Fruit fly (Drosophila melanogaster) whole organism, adult: ENCODE measurements around the gene Vps45.

ENCODE experiments used
- CG11617 ChIP-seq: fragments of 200-800 bp; sonication (Bioruptor generic); optimal IDR thresholded peaks from 2 replicates; lab custom pipeline; 2017; ENCODE audit warnings: mild to moderate bottlenecking, missing biosample characterization, missing genetic modification reagents, missing genetic modification characterization
- CG12768 ChIP-seq: fragments of 200-800 bp; sonication (Bioruptor generic); optimal IDR thresholded peaks from 2 replicates; lab custom pipeline; 2017; ENCODE audit warnings: missing biosample characterization, missing genetic modification characterization, mild to moderate bottlenecking, moderate library complexity, missing genetic modification reagents
- CG14711 ChIP-seq: fragments of 200-800 bp; sonication (Bioruptor generic); optimal IDR thresholded peaks from 2 replicates; lab custom pipeline; 2018; ENCODE audit warnings: missing biosample characterization, mild to moderate bottlenecking, missing genetic modification characterization, moderate library complexity
- CG1620 ChIP-seq: fragments of 200-800 bp; sonication (Bioruptor generic); optimal IDR thresholded peaks from 2 replicates; lab custom pipeline; 2016; ENCODE audit warnings: missing biosample characterization, missing genetic modification characterization
- CG33017 ChIP-seq: fragments of 200-800 bp; sonication (Bioruptor generic); optimal IDR thresholded peaks from 2 replicates; lab custom pipeline; 2018; ENCODE audit warnings: missing biosample characterization, mild to moderate bottlenecking, missing genetic modification characterization, moderate library complexity
- CG5204 ChIP-seq: fragments of 200-800 bp; sonication (Bioruptor generic); optimal IDR thresholded peaks from 2 replicates; lab custom pipeline; 2016; ENCODE audit warnings: missing biosample characterization, missing genetic modification characterization
- CG7045 ChIP-seq: fragments of 200-800 bp; sonication (Bioruptor generic); optimal IDR thresholded peaks from 2 replicates; lab custom pipeline; 2017; ENCODE audit warnings: missing biosample characterization, mild to moderate bottlenecking, missing genetic modification characterization
- CG7101 ChIP-seq: fragments of 200-800 bp; sonication (Bioruptor generic); optimal IDR thresholded peaks from 2 replicates; lab custom pipeline; 2018; ENCODE audit warnings: missing biosample characterization, mild to moderate bottlenecking, missing genetic modification characterization, moderate library complexity
- Clk ChIP-seq: fragments of 200-800 bp; sonication (Bioruptor generic); optimal IDR thresholded peaks from 2 replicates; lab custom pipeline; 2017; ENCODE audit warnings: missing biosample characterization, missing genetic modification characterization
- Crg-1 ChIP-seq: fragments of 200-800 bp; sonication (Bioruptor generic); optimal IDR thresholded peaks from 2 replicates; lab custom pipeline; 2016; ENCODE audit warnings: missing biosample characterization, missing genetic modification characterization
- Hr96 ChIP-seq: fragments of 200-800 bp; sonication (Bioruptor generic); optimal IDR thresholded peaks from 2 replicates; lab custom pipeline; 2016; ENCODE audit warnings: missing biosample characterization, missing genetic modification characterization
- Mnt ChIP-seq: fragments of 200-800 bp; sonication (Bioruptor generic); optimal IDR thresholded peaks from 2 replicates; lab custom pipeline; 2016; ENCODE audit warnings: missing biosample characterization, mild to moderate bottlenecking, missing genetic modification characterization
- bab1 ChIP-seq: fragments of 200-800 bp; sonication (Bioruptor generic); optimal IDR thresholded peaks from 3 replicates; lab custom pipeline; 2019; ENCODE audit warnings: missing biosample characterization, mild to moderate bottlenecking, missing genetic modification characterization, moderate library complexity
- cic ChIP-seq: fragments of 200-800 bp; sonication (Bioruptor generic); optimal IDR thresholded peaks from 2 replicates; lab custom pipeline; 2017; ENCODE audit warnings: missing biosample characterization, mild to moderate bottlenecking, missing genetic modification characterization, moderate library complexity
- cnc ChIP-seq, 2 experiments: fragments of >200 bp; optimal IDR thresholded peaks; 2 replicates each; lab custom pipeline; 2017
- kay ChIP-seq: fragments of 200-800 bp; sonication (Bioruptor generic); peaks from one replicate; lab custom pipeline; 2016; ENCODE audit warnings: missing biosample characterization, missing genetic modification characterization, borderline replicate concordance
- pad ChIP-seq: fragments of 200-800 bp; sonication (Bioruptor generic); optimal IDR thresholded peaks from 3 replicates; lab custom pipeline; 2017; ENCODE audit warnings: missing biosample characterization, missing genetic modification characterization, mild to moderate bottlenecking, moderate library complexity, missing genetic modification reagents
- tj ChIP-seq: fragments of 200-800 bp; sonication (Bioruptor generic); optimal IDR thresholded peaks from 3 replicates; lab custom pipeline; 2017; ENCODE audit warnings: missing biosample characterization, mild to moderate bottlenecking, missing genetic modification characterization, moderate library complexity
- toe ChIP-seq: fragments of 200-800 bp; sonication (Bioruptor generic); optimal IDR thresholded peaks from 2 replicates; lab custom pipeline; 2016; ENCODE audit warnings: missing biosample characterization, missing genetic modification characterization

Vps45 gene

DNA sequence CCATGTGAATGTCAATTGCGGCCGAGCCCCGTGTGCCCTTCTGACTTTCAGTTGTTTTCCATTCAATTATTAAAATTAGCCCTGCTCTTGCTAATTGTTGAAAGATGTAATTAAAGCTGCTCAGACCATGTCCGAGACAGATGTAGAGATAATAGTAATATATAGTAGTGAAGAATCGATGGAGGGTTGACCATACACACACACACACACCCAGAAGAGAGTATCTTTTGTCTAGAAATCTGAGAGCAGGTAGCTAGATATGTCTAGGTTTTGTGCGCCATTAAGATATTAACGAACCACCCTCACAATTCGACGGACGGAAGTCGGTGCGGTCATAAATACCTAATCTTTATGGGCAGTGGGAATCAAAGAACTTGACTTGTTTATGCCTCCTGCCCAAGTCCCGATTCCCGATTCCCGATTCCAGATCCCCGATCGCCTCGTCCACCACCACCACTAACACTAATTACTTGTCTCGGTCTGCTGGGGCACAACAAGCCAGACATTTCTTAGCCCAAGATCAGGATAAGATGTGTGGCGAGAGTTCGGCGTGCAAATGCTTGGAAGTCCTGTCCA, 40.8 kb downstream of the Vps45 start:
- no peak for TF ChIP-seq toe
- TF ChIP-seq CG12768 (GFP tag; lab: Kevin White, UChicago), result no peak
- no peak for TF ChIP-seq CG7045 (GFP tag; lab: Kevin White, UChicago)
- no peak for TF ChIP-seq Mnt (GFP tag; lab: Kevin White, UChicago)
- TF ChIP-seq CG14711 (tag; lab: Kevin White, UChicago), result no peak
- TF ChIP-seq CG5204 (GFP tag; lab: Kevin White, UChicago), result no peak
- TF ChIP-seq cic (GFP tag; lab: Kevin White, UChicago), result no peak

DNA sequence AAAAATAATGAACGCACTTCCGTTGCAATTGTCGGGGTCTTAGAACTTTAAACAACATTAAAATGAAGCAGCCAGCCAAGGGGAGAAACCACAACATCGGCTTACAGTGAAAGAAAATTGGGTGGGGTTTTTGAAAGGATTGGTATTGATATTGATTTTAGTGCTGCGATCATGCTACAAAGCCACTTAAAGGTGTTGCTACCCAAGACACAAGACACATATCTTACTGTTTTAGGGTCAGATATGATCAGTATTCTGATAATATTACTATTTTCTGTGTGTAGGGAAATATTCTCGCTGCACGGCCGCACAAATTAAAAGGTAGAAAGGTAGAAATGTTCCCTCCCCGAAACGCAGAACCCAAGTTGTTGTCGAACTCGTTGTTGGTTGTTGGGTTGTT, 41.4 kb downstream of the Vps45 start:
- TF ChIP-seq Clk (GFP tag; lab: Kevin White, UChicago), result no peak
- TF ChIP-seq CG14711 (tag; lab: Kevin White, UChicago), result no peak
- TF ChIP-seq Mnt (GFP tag; lab: Kevin White, UChicago), result no peak
- no peak for TF ChIP-seq Hr96 (GFP tag; lab: Kevin White, UChicago)
- TF ChIP-seq CG7101, result no peak
- no peak for TF ChIP-seq CG5204 (GFP tag; lab: Kevin White, UChicago)
- no peak for TF ChIP-seq bab1 (GFP tag; lab: Kevin White, UChicago)

DNA sequence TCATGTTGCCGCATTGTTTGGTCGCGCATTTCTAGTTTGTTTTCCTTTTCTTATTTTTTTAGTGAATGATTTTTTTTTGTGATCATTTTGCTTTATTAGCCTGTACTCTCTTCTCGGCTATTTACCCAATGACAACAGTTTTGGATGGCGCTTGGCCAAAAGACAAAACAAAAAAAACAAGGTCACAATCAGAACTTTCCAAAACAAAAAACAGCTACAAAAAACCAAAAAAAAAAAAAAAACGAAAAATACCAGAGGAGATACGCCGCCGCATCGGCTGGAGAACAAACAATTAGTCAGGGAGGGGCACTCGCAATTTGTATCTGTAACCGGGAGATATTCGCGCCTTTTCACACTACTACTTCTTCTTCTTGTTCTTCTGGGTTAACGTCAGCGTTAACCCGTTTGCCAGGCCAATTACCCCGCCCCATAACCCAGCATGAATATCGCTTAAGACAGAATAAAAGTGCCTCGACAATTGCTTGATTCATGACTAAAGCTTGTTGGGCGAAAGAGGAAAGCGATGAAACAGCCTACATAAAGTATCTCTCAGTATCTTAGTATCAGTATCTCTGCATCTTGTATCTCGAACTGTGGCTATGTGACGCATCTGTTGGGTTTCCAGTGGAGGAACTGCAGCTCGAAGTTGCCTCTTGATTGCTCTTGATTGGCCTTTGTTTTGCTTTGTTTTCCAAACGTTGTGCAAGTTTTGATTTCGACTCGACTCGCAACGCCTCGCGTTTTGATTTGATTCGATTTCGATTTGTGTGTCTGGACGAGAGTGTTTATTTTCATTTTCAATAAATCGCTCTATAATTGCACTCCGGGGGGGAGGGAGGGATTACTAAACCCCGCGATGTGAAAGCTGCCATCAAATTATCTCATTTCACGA, 43.4 kb downstream of the Vps45 start:
- no peak for TF ChIP-seq cic (GFP tag; lab: Kevin White, UChicago)
- no peak for TF ChIP-seq toe
- TF ChIP-seq pad (GFP tag; lab: Kevin White, UChicago), result no peak
- TF ChIP-seq Mnt (GFP tag; lab: Kevin White, UChicago), result no peak
- no peak for TF ChIP-seq cnc (optimal IDR thresholded peaks at IDR 0.05; lab: Kevin White, UChicago)
- no peak for TF ChIP-seq CG7101
- TF ChIP-seq CG33017 (tag; lab: Kevin White, UChicago), result no peak
- no peak for TF ChIP-seq Hr96 (GFP tag; lab: Kevin White, UChicago)
- TF ChIP-seq Crg-1 (GFP tag; lab: Kevin White, UChicago), result no peak
- TF ChIP-seq CG5204 (GFP tag; lab: Kevin White, UChicago), result no peak
- TF ChIP-seq bab1 (GFP tag; lab: Kevin White, UChicago), result no peak
- no peak for TF ChIP-seq CG11617 (GFP tag; lab: Kevin White, UChicago)
- TF ChIP-seq CG14711 (tag; lab: Kevin White, UChicago), result no peak
- TF ChIP-seq CG7045 (GFP tag; lab: Kevin White, UChicago), result no peak
- no peak for TF ChIP-seq tj

DNA sequence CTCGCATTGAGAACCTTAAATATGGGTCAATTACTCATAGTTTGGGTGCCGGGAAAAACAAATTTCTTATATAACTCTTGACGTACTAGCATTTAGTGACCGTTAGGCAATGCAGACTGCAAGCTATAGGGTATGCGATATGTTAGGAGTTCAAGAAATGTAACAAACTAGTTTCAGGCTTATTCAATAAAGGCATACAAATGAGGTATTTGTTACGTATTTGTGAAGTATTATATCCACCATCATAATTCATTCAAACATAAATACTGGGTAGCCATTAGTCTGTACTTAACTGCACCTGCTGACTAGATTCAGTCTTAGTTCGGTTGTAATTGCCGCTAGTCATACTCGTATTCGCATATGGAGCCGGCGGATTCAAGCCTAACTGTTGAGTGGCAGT, 44.5 kb downstream of the Vps45 start:
- no peak for TF ChIP-seq CG33017 (tag; lab: Kevin White, UChicago)
- TF ChIP-seq CG14711 (tag; lab: Kevin White, UChicago), result no peak
- TF ChIP-seq tj, result no peak
- TF ChIP-seq pad (GFP tag; lab: Kevin White, UChicago), result no peak

- no peak for TF ChIP-seq toe
- TF ChIP-seq bab1 (GFP tag; lab: Kevin White, UChicago), result peak; percentile 10
- TF ChIP-seq CG7045 (GFP tag; lab: Kevin White, UChicago), result no peak
- TF ChIP-seq cnc (optimal IDR thresholded peaks at IDR 0.05; lab: Kevin White, UChicago), result no peak
- TF ChIP-seq CG1620 (GFP tag; lab: Kevin White, UChicago), result no peak
- peak; percentile 10 for TF ChIP-seq tj
Observed at dm6 chr3R:9612217-9612616, 48.5 kb downstream of the Vps45 start.

DNA sequence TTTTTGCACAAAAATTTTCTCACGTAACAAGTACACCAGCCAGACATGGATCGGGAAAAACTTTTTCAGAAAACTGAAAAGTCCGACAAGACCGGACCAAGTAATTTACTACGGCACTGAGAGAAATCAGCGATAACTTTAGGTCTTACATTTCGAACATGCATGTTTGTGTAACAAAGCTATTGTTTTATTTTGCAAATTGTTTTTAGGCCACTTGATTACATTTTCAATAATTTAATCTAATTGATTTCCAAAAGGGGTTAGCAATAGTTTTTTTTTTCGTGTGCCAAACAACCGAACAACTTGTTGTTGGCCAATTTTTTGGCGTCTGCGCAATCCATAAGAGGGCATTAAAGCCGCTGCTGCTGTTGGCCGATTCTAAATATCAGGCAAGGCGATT, 49.4 kb downstream of the Vps45 start:
- TF ChIP-seq toe (no peak), Crg-1 (GFP tag; lab: Kevin White, UChicago) (no peak), kay (GFP tag; lab: Kevin White, UChicago) (no peak), CG12768 (GFP tag; lab: Kevin White, UChicago) (no peak), pad (GFP tag; lab: Kevin White, UChicago) (no peak), CG1620 (GFP tag; lab: Kevin White, UChicago) (no peak), bab1 (GFP tag; lab: Kevin White, UChicago) (no peak), tj (no peak)
